Fruit fly (Drosophila melanogaster) S2 (cell line): ENCODE data around the gene CG16704.

Experiments used
- CG8478 ChIP-seq: fragments of >200 bp; optimal IDR thresholded peaks from 2 replicates; lab custom pipeline; 2018
- CTCF ChIP-seq, 2 experiments: fragments of >200 bp; optimal IDR thresholded peaks; 2 replicates each; lab custom pipeline; 2018

- TF ChIP-seq CG8478 (no peak), CTCF (optimal IDR thresholded peaks at IDR 0.05; lab: Kevin White, UChicago) (no peak)
Measured at dm6 chr2L:3711665-3712064, 19.3 kb upstream of the CG16704 start, which contains the start of gene cutlet.
